Fruit fly (Drosophila melanogaster) whole organism, adult: Measurements from ENCODE around the gene CG7059.

Source experiments
- CG11617 ChIP-seq: fragments of 200-800 bp; sonication (Bioruptor generic); optimal IDR thresholded peaks from 2 replicates; lab custom pipeline; 2017; ENCODE audit warnings: mild to moderate bottlenecking, missing biosample characterization, missing genetic modification reagents, missing genetic modification characterization
- CG12768 ChIP-seq: fragments of 200-800 bp; sonication (Bioruptor generic); optimal IDR thresholded peaks from 2 replicates; lab custom pipeline; 2017; ENCODE audit warnings: missing biosample characterization, missing genetic modification characterization, mild to moderate bottlenecking, moderate library complexity, missing genetic modification reagents
- CG14711 ChIP-seq: fragments of 200-800 bp; sonication (Bioruptor generic); optimal IDR thresholded peaks from 2 replicates; lab custom pipeline; 2018; ENCODE audit warnings: missing biosample characterization, mild to moderate bottlenecking, missing genetic modification characterization, moderate library complexity
- CG1620 ChIP-seq: fragments of 200-800 bp; sonication (Bioruptor generic); optimal IDR thresholded peaks from 2 replicates; lab custom pipeline; 2016; ENCODE audit warnings: missing biosample characterization, missing genetic modification characterization
- CG33017 ChIP-seq: fragments of 200-800 bp; sonication (Bioruptor generic); optimal IDR thresholded peaks from 2 replicates; lab custom pipeline; 2018; ENCODE audit warnings: missing biosample characterization, mild to moderate bottlenecking, missing genetic modification characterization, moderate library complexity
- CG5204 ChIP-seq: fragments of 200-800 bp; sonication (Bioruptor generic); optimal IDR thresholded peaks from 2 replicates; lab custom pipeline; 2016; ENCODE audit warnings: missing biosample characterization, missing genetic modification characterization
- CG7045 ChIP-seq: fragments of 200-800 bp; sonication (Bioruptor generic); optimal IDR thresholded peaks from 2 replicates; lab custom pipeline; 2017; ENCODE audit warnings: missing biosample characterization, mild to moderate bottlenecking, missing genetic modification characterization
- CG7101 ChIP-seq: fragments of 200-800 bp; sonication (Bioruptor generic); optimal IDR thresholded peaks from 2 replicates; lab custom pipeline; 2018; ENCODE audit warnings: missing biosample characterization, mild to moderate bottlenecking, missing genetic modification characterization, moderate library complexity
- Clk ChIP-seq: fragments of 200-800 bp; sonication (Bioruptor generic); optimal IDR thresholded peaks from 2 replicates; lab custom pipeline; 2017; ENCODE audit warnings: missing biosample characterization, missing genetic modification characterization
- Crg-1 ChIP-seq: fragments of 200-800 bp; sonication (Bioruptor generic); optimal IDR thresholded peaks from 2 replicates; lab custom pipeline; 2016; ENCODE audit warnings: missing biosample characterization, missing genetic modification characterization
- Hr96 ChIP-seq: fragments of 200-800 bp; sonication (Bioruptor generic); optimal IDR thresholded peaks from 2 replicates; lab custom pipeline; 2016; ENCODE audit warnings: missing biosample characterization, missing genetic modification characterization
- Mnt ChIP-seq: fragments of 200-800 bp; sonication (Bioruptor generic); optimal IDR thresholded peaks from 2 replicates; lab custom pipeline; 2016; ENCODE audit warnings: missing biosample characterization, mild to moderate bottlenecking, missing genetic modification characterization
- bab1 ChIP-seq: fragments of 200-800 bp; sonication (Bioruptor generic); optimal IDR thresholded peaks from 3 replicates; lab custom pipeline; 2019; ENCODE audit warnings: missing biosample characterization, mild to moderate bottlenecking, missing genetic modification characterization, moderate library complexity
- cic ChIP-seq: fragments of 200-800 bp; sonication (Bioruptor generic); optimal IDR thresholded peaks from 2 replicates; lab custom pipeline; 2017; ENCODE audit warnings: missing biosample characterization, mild to moderate bottlenecking, missing genetic modification characterization, moderate library complexity
- cnc ChIP-seq, 2 experiments: fragments of >200 bp; optimal IDR thresholded peaks; 2 replicates each; lab custom pipeline; 2017
- kay ChIP-seq: fragments of 200-800 bp; sonication (Bioruptor generic); peaks from one replicate; lab custom pipeline; 2016; ENCODE audit warnings: missing biosample characterization, missing genetic modification characterization, borderline replicate concordance
- ovo ChIP-seq: fragments of 200-800 bp; sonication (Bioruptor generic); optimal IDR thresholded peaks from 2 replicates; lab custom pipeline; 2016; ENCODE audit warnings: missing biosample characterization, missing genetic modification characterization
- pad ChIP-seq: fragments of 200-800 bp; sonication (Bioruptor generic); optimal IDR thresholded peaks from 3 replicates; lab custom pipeline; 2017; ENCODE audit warnings: missing biosample characterization, missing genetic modification characterization, mild to moderate bottlenecking, moderate library complexity, missing genetic modification reagents
- tj ChIP-seq: fragments of 200-800 bp; sonication (Bioruptor generic); optimal IDR thresholded peaks from 3 replicates; lab custom pipeline; 2017; ENCODE audit warnings: missing biosample characterization, mild to moderate bottlenecking, missing genetic modification characterization, moderate library complexity
- toe ChIP-seq: fragments of 200-800 bp; sonication (Bioruptor generic); optimal IDR thresholded peaks from 2 replicates; lab custom pipeline; 2016; ENCODE audit warnings: missing biosample characterization, missing genetic modification characterization

Gene CG7059

dm6 chr3R:22411879-22412587, 22.5 kb downstream of the CG7059 start:
- TF ChIP-seq CG12768 (GFP tag; lab: Kevin White, UChicago) (peak; percentile 7), Crg-1 (GFP tag; lab: Kevin White, UChicago) (no peak), Mnt (GFP tag; lab: Kevin White, UChicago) (peak; percentile 20), cic (peak; percentile 55), kay (peak; percentile 14), CG1620 (GFP tag; lab: Kevin White, UChicago) (no peak), Hr96 (GFP tag; lab: Kevin White, UChicago) (peak; percentile 12), CG11617 (no peak)

DNA sequence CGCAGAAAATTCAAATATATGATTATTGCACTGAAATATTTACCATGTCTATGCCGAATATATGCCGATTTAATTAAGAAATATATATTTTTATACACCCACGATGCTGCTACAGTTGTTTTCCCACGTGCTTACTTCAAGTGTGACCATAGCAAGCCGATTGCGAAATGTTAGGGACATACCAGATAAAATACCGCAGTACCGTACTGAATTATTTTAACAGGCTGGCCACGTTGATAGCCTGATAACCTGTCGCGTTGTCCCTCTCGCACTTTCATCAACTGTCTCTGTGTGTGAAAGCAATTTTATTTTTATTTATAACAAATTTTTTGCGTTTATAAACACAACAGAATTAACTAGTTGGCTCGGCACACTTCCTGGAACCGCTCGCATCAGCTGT, 31.3 kb downstream of the CG7059 start, which contains the start of the genes Nop56 and mats:
Gene Nop56 (minus strand): TSS at position 158 of the 400 bp plus-strand sequence.
Gene mats (plus strand): TSS at position 251 of the 400 bp plus-strand sequence.
- TF ChIP-seq Mnt (GFP tag; lab: Kevin White, UChicago) (peak; percentile 100), CG14711 (tag; lab: Kevin White, UChicago) (peak; percentile 19), CG1620 (GFP tag; lab: Kevin White, UChicago) (no peak), CG12768 (GFP tag; lab: Kevin White, UChicago) (no peak), CG11617 (peak; percentile 6), CG5204 (GFP tag; lab: Kevin White, UChicago) (no peak), CG7101 (tag; lab: Kevin White, UChicago) (peak; percentile 45), ovo (GFP tag; lab: Kevin White, UChicago) (no peak), tj (GFP tag; lab: Kevin White, UChicago) (no peak), CG33017 (tag; lab: Kevin White, UChicago) (no peak), Hr96 (GFP tag; lab: Kevin White, UChicago) (no peak), toe (GFP tag; lab: Kevin White, UChicago) (no peak), Clk (GFP tag; lab: Kevin White, UChicago) (no peak), CG7045 (GFP tag; lab: Kevin White, UChicago) (no peak), Crg-1 (GFP tag; lab: Kevin White, UChicago) (no peak), bab1 (GFP tag; lab: Kevin White, UChicago) (peak; percentile 67), pad (peak; percentile 27), cic (peak; percentile 27), cnc (optimal IDR thresholded peaks at IDR 0.05; lab: Kevin White, UChicago) (no peak), kay (peak; percentile 88)

dm6 chr3R:22421618-22422017, 32.0 kb downstream of the CG7059 start:
- TF ChIP-seq tj (GFP tag; lab: Kevin White, UChicago) (no peak), bab1 (GFP tag; lab: Kevin White, UChicago) (peak; percentile 90), CG7101 (tag; lab: Kevin White, UChicago) (peak; percentile 69), CG33017 (tag; lab: Kevin White, UChicago) (peak; percentile 54), ovo (GFP tag; lab: Kevin White, UChicago) (no peak), CG5204 (GFP tag; lab: Kevin White, UChicago) (no peak), CG12768 (GFP tag; lab: Kevin White, UChicago) (no peak), Crg-1 (GFP tag; lab: Kevin White, UChicago) (no peak), Mnt (GFP tag; lab: Kevin White, UChicago) (no peak), cnc (optimal IDR thresholded peaks at IDR 0.05; lab: Kevin White, UChicago) (no peak), CG1620 (GFP tag; lab: Kevin White, UChicago) (no peak), toe (GFP tag; lab: Kevin White, UChicago) (no peak), cic (no peak), CG7045 (GFP tag; lab: Kevin White, UChicago) (peak; percentile 6), Hr96 (GFP tag; lab: Kevin White, UChicago) (peak; percentile 23), CG14711 (tag; lab: Kevin White, UChicago) (peak; percentile 56), Clk (GFP tag; lab: Kevin White, UChicago) (no peak), pad (peak; percentile 2), CG11617 (no peak), kay (no peak)

DNA sequence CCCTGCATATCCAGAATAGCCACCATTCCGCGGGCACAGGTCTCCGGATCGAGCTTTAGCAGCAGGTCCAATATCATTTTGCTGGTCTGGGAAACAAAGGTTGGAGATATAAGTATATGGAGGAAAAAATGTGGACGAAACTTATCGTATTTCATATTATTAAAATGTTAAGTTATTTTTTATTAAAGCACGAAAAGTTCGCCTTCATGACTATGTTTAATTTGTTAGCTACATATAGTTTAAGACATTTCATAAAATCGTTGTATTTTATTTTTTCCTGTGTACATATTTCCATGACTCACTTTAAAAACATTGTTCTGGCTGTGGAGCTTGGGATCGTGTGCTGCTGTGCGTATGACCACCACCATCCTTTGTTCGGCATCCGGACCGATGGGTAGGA, 34.4 kb downstream of the CG7059 start:
- no peak for TF ChIP-seq CG5204 (GFP tag; lab: Kevin White, UChicago)
- no peak for TF ChIP-seq tj (GFP tag; lab: Kevin White, UChicago)
- no peak for TF ChIP-seq Clk (GFP tag; lab: Kevin White, UChicago)
- no peak for TF ChIP-seq CG7045 (GFP tag; lab: Kevin White, UChicago)
- no peak for TF ChIP-seq cnc (optimal IDR thresholded peaks at IDR 0.05; lab: Kevin White, UChicago)
- TF ChIP-seq pad, result no peak
- no peak for TF ChIP-seq CG33017 (tag; lab: Kevin White, UChicago)
- no peak for TF ChIP-seq Crg-1 (GFP tag; lab: Kevin White, UChicago)
- no peak for TF ChIP-seq bab1 (GFP tag; lab: Kevin White, UChicago)
- no peak for TF ChIP-seq toe (GFP tag; lab: Kevin White, UChicago)
- no peak for TF ChIP-seq ovo (GFP tag; lab: Kevin White, UChicago)
- TF ChIP-seq Hr96 (GFP tag; lab: Kevin White, UChicago), result no peak
- no peak for TF ChIP-seq cic

- TF ChIP-seq bab1 (GFP tag; lab: Kevin White, UChicago), result peak; percentile 8
- TF ChIP-seq CG5204 (GFP tag; lab: Kevin White, UChicago), result no peak
- TF ChIP-seq CG1620 (GFP tag; lab: Kevin White, UChicago), result no peak
- TF ChIP-seq Mnt (GFP tag; lab: Kevin White, UChicago), result peak; percentile 60
- peak; percentile 67 for TF ChIP-seq cic
- peak; percentile 97 for TF ChIP-seq tj (GFP tag; lab: Kevin White, UChicago)
Measured at dm6 chr3R:22424602-22425190, 35.1 kb downstream of the CG7059 start, which contains the start of gene pinta. pinta (minus strand) TSS chr3R:22424929.
